Worm (Caenorhabditis elegans) whole organism, L4 larva: ENCODE measurements around the gene F58F9.8.
A peak's percentile ranks its signal among the peaks of the same experiment; 100 is the strongest.

ENCODE experiments used
- T26A8.4 ChIP-seq: fragments of 200-800 bp; sonication (Bioruptor generic); IDR thresholded peaks from 2 replicates; pipeline ENCODE4 v1.3.6; 2022; ENCODE audit warnings: missing genetic modification characterization, missing compliant biosample characterization
- Y75B8A.6 ChIP-seq: fragments of 200-800 bp; sonication (Bioruptor generic); IDR thresholded peaks from 2 replicates; pipeline ENCODE4 v1.3.6; 2022; ENCODE audit warnings: missing genetic modification reagents, missing genetic modification characterization, missing compliant biosample characterization
- aha-1 ChIP-seq: fragments of 150-350 bp; peaks from one replicate; lab custom pipeline; 2014; ENCODE audit warnings: missing biosample characterization, missing genetic modification characterization
- ama-1 ChIP-seq: fragments of 150-350 bp; optimal IDR thresholded peaks from 2 replicates; lab custom pipeline; 2014; ENCODE audit warnings: inconsistent platforms, mixed read lengths
- arid-1 ChIP-seq: fragments of 200-800 bp; sonication (Bioruptor generic); conservative IDR thresholded peaks from 2 replicates; pipeline ENCODE4 v1.3.6; 2022; ENCODE audit warnings: missing genetic modification reagents, missing genetic modification characterization, missing compliant biosample characterization
- ceh-62 ChIP-seq: sonication (generic microtip); optimal IDR thresholded peaks from 2 replicates; lab custom pipeline; 2017; ENCODE audit warnings: missing biosample characterization, missing genetic modification characterization
- daf-16 ChIP-seq, 3 experiments: sonication (generic microtip); optimal IDR thresholded peaks; 2 replicates each; lab custom pipeline; 2016 to 2017; ENCODE audit warnings: missing genetic modification characterization in 3 of 3, missing genetic modification reagents in 3 of 3, mild to moderate bottlenecking in 2 of 3, missing compliant biosample characterization in 2 of 3, missing biosample characterization in 1 of 3, moderate library complexity in 1 of 3
- dmd-6 ChIP-seq: fragments of 200-800 bp; sonication (Bioruptor generic); IDR thresholded peaks from 2 replicates; pipeline ENCODE4 v1.3.6; 2022; ENCODE audit warnings: missing genetic modification reagents, missing genetic modification characterization, missing compliant biosample characterization
- dve-1 ChIP-seq: sonication (generic microtip); optimal IDR thresholded peaks from 2 replicates; lab custom pipeline; 2017; ENCODE audit warnings: antibody characterized with exemption, mild to moderate bottlenecking, missing genetic modification characterization, missing compliant biosample characterization; ENCODE audit not compliant: insufficient read depth
- egl-27 ChIP-seq: sonication (generic microtip); optimal IDR thresholded peaks from 3 replicates; lab custom pipeline; 2017; ENCODE audit warnings: missing biosample characterization, missing genetic modification reagents, missing genetic modification characterization
- hif-1 ChIP-seq, 2 experiments: sonication (generic microtip); optimal IDR thresholded peaks; 2 replicates each; lab custom pipeline; 2016 to 2017; ENCODE audit warnings: missing compliant biosample characterization in 2 of 2, missing genetic modification characterization in 2 of 2, missing genetic modification reagents in 2 of 2, missing genotype in 2 of 2, mild to moderate bottlenecking in 1 of 2
- hlh-11 ChIP-seq: fragments of 200-800 bp; sonication (Bioruptor generic); optimal IDR thresholded peaks from 2 replicates; lab custom pipeline; 2018; ENCODE audit warnings: mild to moderate bottlenecking, missing genetic modification characterization, missing compliant biosample characterization
- hlh-30 ChIP-seq: sonication (generic microtip); optimal IDR thresholded peaks from 2 replicates; lab custom pipeline; 2017; ENCODE audit warnings: antibody characterized with exemption, mild to moderate bottlenecking, missing genetic modification characterization, missing compliant biosample characterization; ENCODE audit not compliant: insufficient read depth
- hmg-1.1 ChIP-seq: fragments of 200-800 bp; sonication (Bioruptor generic); IDR thresholded peaks from 2 replicates; pipeline ENCODE4 v1.3.6; 2022; ENCODE audit warnings: missing genetic modification reagents, missing genetic modification characterization, missing compliant biosample characterization
- lin-39 ChIP-seq: fragments of 150-350 bp; optimal IDR thresholded peaks from 2 replicates; lab custom pipeline; 2014; ENCODE audit warnings: missing biosample characterization, missing genetic modification reagents, missing genetic modification characterization
- lsy-2 ChIP-seq, 2 experiments: fragments of 150-350 bp in 1 of 2; sonication (generic microtip) in 1 of 2; optimal IDR thresholded peaks; 2 replicates each; lab custom pipeline; 2014 to 2017; ENCODE audit warnings: missing biosample characterization in 2 of 2, missing genetic modification characterization in 2 of 2
- madf-5 ChIP-seq, 2 experiments: fragments of 200-800 bp; sonication (Bioruptor generic); IDR thresholded peaks; 2 replicates each; pipeline ENCODE4 v1.3.6; 2022; ENCODE audit warnings: missing compliant biosample characterization in 2 of 2, missing genetic modification characterization in 2 of 2
- madf-9 ChIP-seq: fragments of 200-800 bp; sonication (Bioruptor generic); conservative IDR thresholded peaks from 2 replicates; pipeline ENCODE4 v1.3.6; 2022; ENCODE audit warnings: missing genetic modification reagents, missing genetic modification characterization, missing compliant biosample characterization
- mdt-29 ChIP-seq: fragments of 200-800 bp; sonication (Bioruptor generic); IDR thresholded peaks from 2 replicates; pipeline ENCODE4 v1.3.6; 2022; ENCODE audit warnings: missing genetic modification reagents, missing genetic modification characterization, missing compliant biosample characterization
- nhr-102 ChIP-seq: sonication (generic microtip); optimal IDR thresholded peaks from 2 replicates; lab custom pipeline; 2016; ENCODE audit warnings: mild to moderate bottlenecking, missing genetic modification characterization, moderate library complexity, missing compliant biosample characterization
- nhr-28 ChIP-seq: fragments of 150-350 bp; optimal IDR thresholded peaks from 2 replicates; lab custom pipeline; 2014; ENCODE audit warnings: missing biosample characterization, missing genetic modification characterization
- nhr-48 ChIP-seq: sonication (generic microtip); optimal IDR thresholded peaks from 2 replicates; lab custom pipeline; 2016; ENCODE audit warnings: mild to moderate bottlenecking, missing genetic modification characterization, missing compliant biosample characterization
- nhr-77 ChIP-seq: fragments of 150-350 bp; optimal IDR thresholded peaks from 2 replicates; lab custom pipeline; 2014; ENCODE audit warnings: missing biosample characterization, missing genetic modification characterization
- php-3 ChIP-seq: fragments of 200-800 bp; sonication (Bioruptor generic); IDR thresholded peaks from 2 replicates; pipeline ENCODE4 v1.3.6; 2022; ENCODE audit warnings: missing genetic modification reagents, missing genetic modification characterization, missing compliant biosample characterization
- pqm-1 ChIP-seq: sonication (generic microtip); optimal IDR thresholded peaks from 2 replicates; lab custom pipeline; 2017; ENCODE audit warnings: missing biosample characterization, missing genetic modification characterization
- tag-97 ChIP-seq: fragments of 200-800 bp; sonication (Bioruptor generic); IDR thresholded peaks from 2 replicates; pipeline ENCODE4 v1.3.6; 2022; ENCODE audit warnings: missing genetic modification characterization, missing compliant biosample characterization
- unc-62 ChIP-seq, 3 experiments: fragments of 150-350 bp in 1 of 3; sonication (generic microtip); optimal IDR thresholded peaks in 2 of 3; peaks in 1 of 3; 1 replicate in 1 of 3; 2 replicates in 2 of 3; lab custom pipeline; 2014 to 2017; ENCODE audit warnings: missing biosample characterization in 3 of 3, missing genetic modification characterization in 3 of 3, missing genetic modification reagents in 3 of 3, missing genotype in 1 of 3
- zfp-2 ChIP-seq: sonication (generic microtip); optimal IDR thresholded peaks from 2 replicates; lab custom pipeline; 2016; ENCODE audit warnings: mild to moderate bottlenecking, missing genetic modification characterization, missing compliant biosample characterization
- zip-2 ChIP-seq: fragments of 150-350 bp; optimal IDR thresholded peaks from 2 replicates; lab custom pipeline; 2014; ENCODE audit warnings: missing biosample characterization, missing genetic modification characterization

F58F9.8 gene

ce11 chrIV:6206294-6206776 lies 31.6 kb upstream of the F58F9.8 start, which contains the start of gene C49A9.10 (continued):
- TF ChIP-seq madf-5 (GFP tag; IDR thresholded peaks at IDR 0.05; lab: Robert Waterston, UW) = no peak
- no peak for TF ChIP-seq ama-1
- TF ChIP-seq lsy-2 (tag; optimal IDR thresholded peaks at IDR 0.05; lab: Kevin White, UChicago) = peak in 1 of 2 experiments; percentile 89
- peak; percentile 52 for TF ChIP-seq nhr-48 (tag; lab: Kevin White, UChicago)
- TF ChIP-seq aha-1 (tag; lab: Kevin White, UChicago) = peak; percentile 52
- peak; percentile 77 for TF ChIP-seq hlh-30 (tag; lab: Kevin White, UChicago)
- TF ChIP-seq nhr-102 (tag; lab: Kevin White, UChicago) = peak; percentile 74
- no peak for TF ChIP-seq ceh-62 (tag; lab: Kevin White, UChicago)
- no peak for TF ChIP-seq php-3 (GFP tag; lab: Robert Waterston, UW)
- no peak for TF ChIP-seq madf-9 (GFP tag; lab: Robert Waterston, UW)
- TF ChIP-seq hif-1 (tag; optimal IDR thresholded peaks at IDR 0.05; lab: Kevin White, UChicago) = peak in 1 of 2 experiments; percentile 92
- peak; percentile 71 for TF ChIP-seq mdt-29 (GFP tag; lab: Robert Waterston, UW)
- TF ChIP-seq tag-97 = no peak
- no peak for TF ChIP-seq lin-39 (tag; lab: Kevin White, UChicago)
- TF ChIP-seq T26A8.4 (GFP tag; lab: Robert Waterston, UW) = no peak
- no peak for TF ChIP-seq Y75B8A.6 (GFP tag; lab: Robert Waterston, UW)

ce11 chrIV:6209337-6209736 lies 28.6 kb upstream of the F58F9.8 start:
- TF ChIP-seq zfp-2 (tag; lab: Kevin White, UChicago) = no peak
- TF ChIP-seq zip-2 (tag; lab: Kevin White, UChicago) = peak; percentile 93
- peak in 1 of 2 experiments; percentile 3 for TF ChIP-seq unc-62 (GFP tag; optimal IDR thresholded peaks at IDR 0.05 in 1 of 2; lab: Kevin White, UChicago)
- no peak for TF ChIP-seq unc-62 (tag; optimal IDR thresholded peaks at IDR 0.05; lab: Kevin White, UChicago)

- peak; percentile 41 for TF ChIP-seq dmd-6
- TF ChIP-seq, all 104 proteins: peak for 1; not testable (repeated sequence) for 103
Measured at ce11 chrIV:6209958-6210357, 28.0 kb upstream of the F58F9.8 start.

- TF ChIP-seq hlh-30 (tag; lab: Kevin White, UChicago) (peak; percentile 32), nhr-28 (tag; lab: Kevin White, UChicago) (peak; percentile 36), nhr-77 (tag; lab: Kevin White, UChicago) (peak; percentile 11), pqm-1 (tag; lab: Kevin White, UChicago) (peak; percentile 78), arid-1 (GFP tag; lab: Robert Waterston, UW) (no peak), hmg-1.1 (GFP tag; lab: Robert Waterston, UW) (no peak), dmd-6 (peak; percentile 22; the same call in 1 of the 2 replicates), daf-16 (GFP tag; optimal IDR thresholded peaks at IDR 0.05; lab: Kevin White, UChicago) (no peak), daf-16 (tag; optimal IDR thresholded peaks at IDR 0.05; lab: Kevin White, UChicago) (peak; percentile 96), php-3 (GFP tag; lab: Robert Waterston, UW) (0 out of 2 replicates have a peak, but pooled peaks have one; percentile 28), hlh-11 (tag; lab: Kevin White, UChicago) (peak; percentile 52), dve-1 (tag; lab: Kevin White, UChicago) (peak; percentile 64)
Measured at ce11 chrIV:6210574-6210973, 27.4 kb upstream of the F58F9.8 start, which contains the start of the genes ugt-24 and C49A9.6. ugt-24 (minus strand) TSS chrIV:6210720. C49A9.6 (plus strand) TSS chrIV:6210936.

- TF ChIP-seq daf-16 (GFP tag; optimal IDR thresholded peaks at IDR 0.05; lab: Kevin White, UChicago) (no peak), daf-16 (tag; optimal IDR thresholded peaks at IDR 0.05; lab: Kevin White, UChicago) (peak; percentile 65), T26A8.4 (GFP tag; lab: Robert Waterston, UW) (no peak), php-3 (GFP tag; lab: Robert Waterston, UW) (peak; percentile 93), dve-1 (tag; lab: Kevin White, UChicago) (peak; percentile 5), egl-27 (no peak), pqm-1 (tag; lab: Kevin White, UChicago) (peak; percentile 1)
Measured at ce11 chrIV:6213403-6213802, 24.6 kb upstream of the F58F9.8 start, which contains the start of gene C49A9.5. C49A9.5 (plus strand) TSS chrIV:6213673.
